Fruit fly (Drosophila melanogaster): ENCODE data around the gene CG13088.
A peak's percentile ranks its signal among the peaks of the same experiment; 100 is the strongest.

DNA sequence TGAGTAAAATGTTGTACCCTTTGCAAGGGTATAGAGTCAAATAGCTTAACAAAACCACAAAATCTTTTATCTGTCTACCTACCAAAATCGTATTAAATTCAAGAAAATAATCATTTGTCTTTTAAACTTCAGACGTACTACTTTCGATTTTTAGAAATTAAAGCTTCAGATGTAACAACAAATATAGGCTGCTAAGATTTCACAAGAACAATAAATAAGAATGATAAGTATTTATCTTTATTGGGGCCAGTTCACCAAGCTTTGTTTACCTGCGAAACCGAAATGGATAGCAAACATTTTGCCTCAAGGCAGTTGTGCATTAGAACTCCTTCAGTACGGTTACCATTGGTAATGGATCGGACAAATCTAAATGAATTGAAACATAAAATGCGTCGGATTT is 1.7 kb downstream of the CG13088 start, which contains the start of gene CG43400:
- TF ChIP-seq Crg-1 (GFP tag; optimal IDR thresholded peaks at IDR 0.05) (no peak), pad (GFP tag; optimal IDR thresholded peaks at IDR 0.05) (no peak), CG12768 (GFP tag; optimal IDR thresholded peaks at IDR 0.05) (no peak), cnc (optimal IDR thresholded peaks at IDR 0.05) (no peak), kay (GFP tag; ENCODE audit: borderline replicate concordance) (peak; percentile 82), CG11617 (GFP tag; optimal IDR thresholded peaks at IDR 0.05) (no peak)

All from whole organism, adult.